Worm (Caenorhabditis elegans) whole organism, L2 larva: Measurements from ENCODE around the gene Y51B9A.5.

Experiments
- blmp-1 ChIP-seq: sonication (generic microtip); optimal IDR thresholded peaks from 2 replicates; lab custom pipeline; 2017; ENCODE audit warnings: missing genetic modification characterization, mild to moderate bottlenecking, missing compliant biosample characterization, antibody characterized with exemption, moderate library complexity; ENCODE audit not compliant: insufficient read depth
- dmd-4 ChIP-seq: sonication (generic microtip); optimal IDR thresholded peaks from 2 replicates; lab custom pipeline; 2017; ENCODE audit warnings: missing biosample characterization, missing genetic modification characterization
- elt-3 ChIP-seq: sonication (generic microtip); optimal IDR thresholded peaks from 2 replicates; lab custom pipeline; 2017; ENCODE audit warnings: missing biosample characterization, missing genetic modification characterization
- lin-11 ChIP-seq: fragments of 150-350 bp; sonication (generic microtip); optimal IDR thresholded peaks from 2 replicates; lab custom pipeline; 2014; ENCODE audit warnings: missing biosample characterization, missing genetic modification characterization, inconsistent platforms, mixed read lengths
- lin-39 ChIP-seq: fragments of 150-350 bp; optimal IDR thresholded peaks from 2 replicates; lab custom pipeline; 2014; ENCODE audit warnings: missing biosample characterization, missing genetic modification reagents, missing genetic modification characterization
- nhr-12 ChIP-seq: fragments of 150-350 bp; optimal IDR thresholded peaks from 2 replicates; lab custom pipeline; 2014; ENCODE audit warnings: missing biosample characterization, missing genetic modification characterization
- skn-1 ChIP-seq: sonication (generic microtip); optimal IDR thresholded peaks from 2 replicates; lab custom pipeline; 2017; ENCODE audit warnings: missing biosample characterization, missing genetic modification characterization
- sma-9 ChIP-seq, 2 experiments: fragments of 150-350 bp in 1 of 2; sonication (generic microtip) in 1 of 2; optimal IDR thresholded peaks; 2 replicates each; lab custom pipeline; 2014 to 2016; ENCODE audit warnings: missing genetic modification characterization in 2 of 2, mild to moderate bottlenecking in 1 of 2, missing biosample characterization in 1 of 2, missing compliant biosample characterization in 1 of 2, missing genetic modification reagents in 1 of 2, moderate library complexity in 1 of 2
- snpc-4 ChIP-seq: fragments of 150-350 bp; optimal IDR thresholded peaks from 2 replicates; lab custom pipeline; 2014; ENCODE audit warnings: missing biosample characterization, missing genetic modification characterization
- unc-39 ChIP-seq: fragments of 150-350 bp; optimal IDR thresholded peaks from 2 replicates; lab custom pipeline; 2014; ENCODE audit warnings: missing biosample characterization, missing genetic modification characterization
- unc-55 ChIP-seq: fragments of 150-350 bp; sonication (generic microtip); optimal IDR thresholded peaks from 3 replicates; lab custom pipeline; 2014; ENCODE audit warnings: missing biosample characterization, missing genetic modification reagents, missing genetic modification characterization
- unc-62 ChIP-seq: fragments of 150-350 bp; optimal IDR thresholded peaks from 2 replicates; lab custom pipeline; 2014; ENCODE audit warnings: missing biosample characterization, missing genetic modification reagents, missing genetic modification characterization
- zag-1 ChIP-seq: fragments of 150-350 bp; optimal IDR thresholded peaks from 2 replicates; lab custom pipeline; 2014; ENCODE audit warnings: missing biosample characterization, missing genetic modification characterization

ce11 chrII:9431119-9431518 is 27.2 kb downstream of the Y51B9A.5 start:
- TF ChIP-seq unc-39 (tag; lab: Kevin White, UChicago), result no peak
- TF ChIP-seq unc-62 (GFP tag; lab: Kevin White, UChicago), result no peak
- no peak for TF ChIP-seq elt-3
- no peak for TF ChIP-seq unc-55
- TF ChIP-seq dmd-4, result no peak
- no peak for TF ChIP-seq blmp-1 (tag; lab: Kevin White, UChicago)
- TF ChIP-seq zag-1 (tag; lab: Kevin White, UChicago), result no peak
- no peak for TF ChIP-seq sma-9 (GFP tag; optimal IDR thresholded peaks at IDR 0.05; lab: Kevin White, UChicago)
- TF ChIP-seq sma-9 (tag; optimal IDR thresholded peaks at IDR 0.05; lab: Kevin White, UChicago), result no peak
- TF ChIP-seq lin-39 (tag; lab: Kevin White, UChicago), result no peak
- no peak for TF ChIP-seq nhr-12 (tag; lab: Kevin White, UChicago)
- no peak for TF ChIP-seq lin-11 (tag; lab: Kevin White, UChicago)
- TF ChIP-seq skn-1 (tag; lab: Kevin White, UChicago), result no peak
- no peak for TF ChIP-seq snpc-4 (tag; lab: Kevin White, UChicago)
